Fruit fly (Drosophila melanogaster): ENCODE data around the gene CG16800.

The CG16800 gene

dm6 chr2L:12974045-12974539, 7.7 kb downstream of the CG16800 start, which contains the start of gene Vha68-2 (continued):
- no peak for TF ChIP-seq CG7372 (GFP tag; IDR thresholded peaks at IDR 0.05)

dm6 chr2L:12974562-12975366, 8.4 kb downstream of the CG16800 start:
- TF ChIP-seq TFAM (GFP tag; optimal IDR thresholded peaks at IDR 0.05) (no peak), nerfin-1 (tag; optimal IDR thresholded peaks at IDR 0.05) (no peak), CG2199 (GFP tag; IDR thresholded peaks at IDR 0.05) (0 out of 3 replicates have a peak, but pooled peaks have one; percentile 4), Gug (GFP tag; IDR thresholded peaks at IDR 0.05) (no peak), CG2875 (GFP tag; optimal IDR thresholded peaks at IDR 0.05) (no peak), NK7.1 (GFP tag; optimal IDR thresholded peaks at IDR 0.05) (no peak), CG9727 (GFP tag; optimal IDR thresholded peaks at IDR 0.05) (no peak), CG16863 (GFP tag; optimal IDR thresholded peaks at IDR 0.05) (no peak), CG9215 (GFP tag; IDR thresholded peaks at IDR 0.05) (no peak), phol (tag; optimal IDR thresholded peaks at IDR 0.05) (peak; percentile 39), Aef1 (GFP tag; IDR thresholded peaks at IDR 0.05) (no peak), crp (GFP tag; optimal IDR thresholded peaks at IDR 0.05) (peak in 1 of 2 experiments; percentile 34), ind (GFP tag; optimal IDR thresholded peaks at IDR 0.05) (no peak), abd-A (tag; optimal IDR thresholded peaks at IDR 0.05) (no peak), CG12942 (GFP tag; optimal IDR thresholded peaks at IDR 0.05) (no peak), BEAF-32 (GFP tag; optimal IDR thresholded peaks at IDR 0.05) (no peak), Kr (GFP tag; optimal IDR thresholded peaks at IDR 0.05) (no peak), CG7928 (GFP tag; optimal IDR thresholded peaks at IDR 0.05) (no peak), en (GFP tag; optimal IDR thresholded peaks at IDR 0.05) (no peak), sens (GFP tag) (no peak), sob (GFP tag; IDR thresholded peaks at IDR 0.05) (no peak), h (optimal IDR thresholded peaks at IDR 0.05) (no peak), gro (GFP tag; optimal IDR thresholded peaks at IDR 0.05) (no peak), nerfin-2 (GFP tag; IDR thresholded peaks at IDR 0.05; ENCODE audit: partially characterized antibody) (peak; percentile 22; the same call in 1 of the 2 replicates), klu (GFP tag; IDR thresholded peaks at IDR 0.05) (no peak), insv (GFP tag; optimal IDR thresholded peaks at IDR 0.05) (no peak), CG31441 (GFP tag; IDR thresholded peaks at IDR 0.05) (no peak), z (GFP tag; IDR thresholded peaks at IDR 0.05) (no peak), CG8388 (GFP tag; optimal IDR thresholded peaks at IDR 0.05) (no peak), CG43689 (GFP tag; IDR thresholded peaks at IDR 0.05) (no peak), H2.0 (GFP tag; IDR thresholded peaks at IDR 0.05) (no peak), Adf1 (GFP tag; IDR thresholded peaks at IDR 0.05) (no peak), CG6175 (GFP tag; IDR thresholded peaks at IDR 0.05) (no peak), bowl (GFP tag; IDR thresholded peaks at IDR 0.05) (no peak), nom (GFP tag; optimal IDR thresholded peaks at IDR 0.05) (no peak), CG8089 (GFP tag; optimal IDR thresholded peaks at IDR 0.05) (no peak), yki (optimal IDR thresholded peaks at IDR 0.05) (peak; percentile 25), CG7839 (tag; optimal IDR thresholded peaks at IDR 0.05) (no peak), CG17912 (GFP tag; optimal IDR thresholded peaks at IDR 0.05) (no peak), croc (GFP tag; conservative IDR thresholded peaks at IDR 0.05) (no peak), CG17361 (GFP tag; IDR thresholded peaks at IDR 0.05) (no peak), gcm (GFP tag; optimal IDR thresholded peaks at IDR 0.05) (peak; percentile 76), Optix (GFP tag; IDR thresholded peaks at IDR 0.05) (no peak), dm (GFP tag; optimal IDR thresholded peaks at IDR 0.05) (no peak), MTF-1 (GFP tag; optimal IDR thresholded peaks at IDR 0.05; ENCODE audit: borderline replicate concordance) (no peak), CG12391 (tag; optimal IDR thresholded peaks at IDR 0.05) (no peak), CG15011 (GFP tag; optimal IDR thresholded peaks at IDR 0.05) (no peak), CG4730 (GFP tag; IDR thresholded peaks at IDR 0.05) (no peak)
